Fruit fly (Drosophila melanogaster): ENCODE data around the gene CycD.

CycD gene

dm6 chrX:15870777-15871757 is 38.4 kb downstream of the CycD start (continued):
- TF ChIP-seq prd (optimal IDR thresholded peaks at IDR 0.05): no peak
- TF ChIP-seq prd (GFP tag; IDR thresholded peaks at IDR 0.05): 0 out of 3 replicates have a peak, but pooled peaks have one; percentile 20
- TF ChIP-seq Dref (GFP tag; IDR thresholded peaks at IDR 0.05): no peak
- no peak for TF ChIP-seq ab (GFP tag; optimal IDR thresholded peaks at IDR 0.05)
- peak; percentile 11 for TF ChIP-seq Xbp1 (GFP tag; optimal IDR thresholded peaks at IDR 0.05)
- no peak for TF ChIP-seq Dll (GFP tag; IDR thresholded peaks at IDR 0.05; ENCODE audit: partially characterized antibody)
- no peak for TF ChIP-seq CG18599 (GFP tag; optimal IDR thresholded peaks at IDR 0.05)
- peak; percentile 92 for TF ChIP-seq Med (GFP tag)
- no peak for TF ChIP-seq corto (GFP tag; optimal IDR thresholded peaks at IDR 0.05)
- TF ChIP-seq dmrt11E (tag; optimal IDR thresholded peaks at IDR 0.05): peak; percentile 19
- no peak for TF ChIP-seq dm (GFP tag; optimal IDR thresholded peaks at IDR 0.05)
- TF ChIP-seq crc (GFP tag; optimal IDR thresholded peaks at IDR 0.05): no peak
- TF ChIP-seq CG16813 (GFP tag; IDR thresholded peaks at IDR 0.05; ENCODE audit: partially characterized antibody): no peak
- no peak for TF ChIP-seq yki (optimal IDR thresholded peaks at IDR 0.05)
- peak; percentile 53 for TF ChIP-seq cg (GFP tag; optimal IDR thresholded peaks at IDR 0.05)
- TF ChIP-seq zf30C (GFP tag; optimal IDR thresholded peaks at IDR 0.05): no peak
- TF ChIP-seq CG13296 (GFP tag; optimal IDR thresholded peaks at IDR 0.05): peak; percentile 94
- no peak for TF ChIP-seq CG2889 (GFP tag; IDR thresholded peaks at IDR 0.05)
- no peak for TF ChIP-seq hkb (optimal IDR thresholded peaks at IDR 0.05)
- TF ChIP-seq hkb (GFP tag; IDR thresholded peaks at IDR 0.05): peak; percentile 79
- peak; percentile 73 for TF ChIP-seq CG1792 (GFP tag; optimal IDR thresholded peaks at IDR 0.05)
- TF ChIP-seq CG18476 (GFP tag; optimal IDR thresholded peaks at IDR 0.05): peak; percentile 64
- no peak for TF ChIP-seq D (optimal IDR thresholded peaks at IDR 0.05)
- peak; percentile 49 for TF ChIP-seq D (GFP tag; optimal IDR thresholded peaks at IDR 0.05)
- peak; percentile 53; the same call in 1 of the 3 replicates for TF ChIP-seq Dbx (GFP tag; IDR thresholded peaks at IDR 0.05)
- TF ChIP-seq Adf1 (GFP tag; IDR thresholded peaks at IDR 0.05): 0 out of 2 replicates have a peak, but pooled peaks have one; percentile 18
- TF ChIP-seq CG17385 (GFP tag; optimal IDR thresholded peaks at IDR 0.05): peak; percentile 69
- peak; percentile 67 for TF ChIP-seq CG12104 (GFP tag; optimal IDR thresholded peaks at IDR 0.05)
- TF ChIP-seq H15 (GFP tag; IDR thresholded peaks at IDR 0.05): no peak
- TF ChIP-seq ATbp (GFP tag; optimal IDR thresholded peaks at IDR 0.05): no peak
- no peak for TF ChIP-seq CG11085 (GFP tag; IDR thresholded peaks at IDR 0.05)
- peak; percentile 15 for TF ChIP-seq Myb (GFP tag; optimal IDR thresholded peaks at IDR 0.05)
- TF ChIP-seq Blimp-1 (GFP tag; optimal IDR thresholded peaks at IDR 0.05): no peak
- peak; percentile 31; the same call in 1 of the 2 replicates for TF ChIP-seq NFAT (GFP tag; IDR thresholded peaks at IDR 0.05)
- TF ChIP-seq fd96Cb (tag; optimal IDR thresholded peaks at IDR 0.05): no peak
- peak; percentile 100 for TF ChIP-seq CG10431 (GFP tag; optimal IDR thresholded peaks at IDR 0.05)
- peak; percentile 68 for TF ChIP-seq CG30020 (tag; optimal IDR thresholded peaks at IDR 0.05)
- peak; percentile 24 for TF ChIP-seq NC2α (GFP tag; optimal IDR thresholded peaks at IDR 0.05)
- TF ChIP-seq aop (GFP tag; IDR thresholded peaks at IDR 0.05): no peak
- peak; percentile 1 for TF ChIP-seq zfh2 (GFP tag; optimal IDR thresholded peaks at IDR 0.05)
- TF ChIP-seq B-H1 (GFP tag; IDR thresholded peaks at IDR 0.05): peak; percentile 14; the same call in 1 of the 3 replicates
- TF ChIP-seq CG7357 (GFP tag; IDR thresholded peaks at IDR 0.05): peak; percentile 77
- peak; percentile 38 for TF ChIP-seq CG13123 (GFP tag; optimal IDR thresholded peaks at IDR 0.05)
- no peak for TF ChIP-seq CG10366 (GFP tag; IDR thresholded peaks at IDR 0.05)
- TF ChIP-seq Ets97D (GFP tag; optimal IDR thresholded peaks at IDR 0.05): no peak
- peak; percentile 38 for TF ChIP-seq NK7.1 (GFP tag; optimal IDR thresholded peaks at IDR 0.05)
- TF ChIP-seq NC2β (GFP tag; optimal IDR thresholded peaks at IDR 0.05): peak; percentile 28
- no peak for TF ChIP-seq bowl (GFP tag; IDR thresholded peaks at IDR 0.05)
- TF ChIP-seq CG6854 (GFP tag; optimal IDR thresholded peaks at IDR 0.05): peak; percentile 85
- no peak for TF ChIP-seq CG15479 (GFP tag; optimal IDR thresholded peaks at IDR 0.05)

All from whole organism, embryonic.